Worm (Caenorhabditis elegans): Measurements from ENCODE around the gene ceh-92.

ce11 chrIII:11565602-11566001, 15.8 kb upstream of the ceh-92 start, which contains the start of gene Y66D12A.10:
- TF ChIP-seq Y53F4B.3 (GFP tag; IDR thresholded peaks at IDR 0.05) (no peak), pha-4 (tag; optimal IDR thresholded peaks at IDR 0.05) (no peak), ztf-28 (GFP tag; IDR thresholded peaks at IDR 0.05) (no peak), unc-62 (GFP tag; optimal IDR thresholded peaks at IDR 0.05) (no peak), F37B4.10 (GFP tag; IDR thresholded peaks at IDR 0.05) (no peak), snpc-4 (GFP tag; optimal IDR thresholded peaks at IDR 0.05) (no peak), snpc-4 (tag; optimal IDR thresholded peaks at IDR 0.05) (no peak)

Data from whole organism, young adult.